Fruit fly (Drosophila melanogaster): ENCODE measurements around the gene Cpr65Ax2.

The Cpr65Ax2 gene

DNA sequence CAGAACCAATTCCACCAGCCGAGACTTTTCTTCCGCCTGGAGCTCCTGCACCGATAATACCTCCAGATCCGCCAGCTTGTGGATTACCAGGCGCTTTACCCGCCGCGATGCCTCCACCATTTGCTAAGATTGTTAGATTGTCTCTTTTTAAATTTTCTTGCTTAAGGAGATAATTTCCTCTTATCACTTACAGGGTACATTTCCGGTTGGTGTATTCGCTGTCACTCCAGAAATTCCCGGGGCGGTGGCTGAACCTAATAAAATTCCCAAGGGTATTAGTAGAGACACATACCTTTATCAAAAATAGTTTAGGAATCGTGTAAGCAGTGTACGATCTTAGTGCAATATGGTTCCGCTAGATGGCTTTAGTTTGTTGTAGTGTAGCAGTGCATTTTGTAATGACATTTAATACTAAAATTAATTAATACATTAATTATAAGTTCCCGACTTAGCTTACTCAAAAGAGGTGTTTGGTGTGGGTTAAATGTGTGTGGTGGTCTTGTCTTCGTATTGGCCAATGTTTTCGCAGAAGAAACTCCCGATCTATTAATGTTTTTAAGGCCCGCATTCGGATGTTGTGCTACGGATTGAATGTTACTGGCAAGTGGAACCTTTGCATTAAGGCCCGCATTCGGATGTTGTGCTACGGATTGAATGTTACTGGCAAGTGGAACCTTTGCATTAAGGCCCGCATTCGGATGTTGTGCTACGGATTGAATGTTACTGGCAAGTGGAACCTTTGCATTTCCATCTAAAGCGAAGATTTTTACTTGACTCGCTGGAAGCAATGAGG, 25.8 kb downstream of the Cpr65Ax2 start (continued):
- peak; percentile 66 for TF ChIP-seq slp2 (GFP tag; optimal IDR thresholded peaks at IDR 0.05)
- TF ChIP-seq HLHmδ (GFP tag; optimal IDR thresholded peaks at IDR 0.05), result peak; percentile 97
- peak; percentile 58 for TF ChIP-seq Jarid2 (GFP tag; optimal IDR thresholded peaks at IDR 0.05)
- TF ChIP-seq stwl (tag; optimal IDR thresholded peaks at IDR 0.05), result peak; percentile 73
- TF ChIP-seq ems (GFP tag; optimal IDR thresholded peaks at IDR 0.05), result peak; percentile 65
- TF ChIP-seq CG8359 (GFP tag; optimal IDR thresholded peaks at IDR 0.05; ENCODE audit: borderline replicate concordance), result peak; percentile 75
- TF ChIP-seq CG3726 (GFP tag; IDR thresholded peaks at IDR 0.05), result 0 out of 3 replicates have a peak, but pooled peaks have one; percentile 43
- TF ChIP-seq Dp (GFP tag; optimal IDR thresholded peaks at IDR 0.05), result no peak
- peak; percentile 57 for TF ChIP-seq org-1 (GFP tag; optimal IDR thresholded peaks at IDR 0.05)
- TF ChIP-seq CG6654 (GFP tag; optimal IDR thresholded peaks at IDR 0.05), result peak; percentile 67
- peak; percentile 76 for TF ChIP-seq CG11696 (GFP tag; IDR thresholded peaks at IDR 0.05)
- no peak for TF ChIP-seq lov (optimal IDR thresholded peaks at IDR 0.05)
- TF ChIP-seq lov (GFP tag; IDR thresholded peaks at IDR 0.05), result peak; percentile 97
- peak; percentile 91 for TF ChIP-seq CTCF (GFP tag; optimal IDR thresholded peaks at IDR 0.05)
- peak; percentile 62 for TF ChIP-seq CG13775 (GFP tag; optimal IDR thresholded peaks at IDR 0.05)
- TF ChIP-seq hth (optimal IDR thresholded peaks at IDR 0.05), result no peak
- TF ChIP-seq ham (GFP tag; IDR thresholded peaks at IDR 0.05), result no peak
- TF ChIP-seq Eip74EF (GFP tag; optimal IDR thresholded peaks at IDR 0.05), result peak in 1 of 2 experiments; percentile 63
- TF ChIP-seq mirr (GFP tag; optimal IDR thresholded peaks at IDR 0.05), result peak; percentile 84
- no peak for TF ChIP-seq hb (GFP tag; IDR thresholded peaks at IDR 0.05; ENCODE audit: partially characterized antibody)
- TF ChIP-seq twi (tag; optimal IDR thresholded peaks at IDR 0.05), result no peak
- peak; percentile 49 for TF ChIP-seq CG17186 (GFP tag; optimal IDR thresholded peaks at IDR 0.05)
- TF ChIP-seq Med (GFP tag), result peak; percentile 97
- peak; percentile 45; the same call in 1 of the 2 replicates for TF ChIP-seq MBD-R2 (GFP tag; IDR thresholded peaks at IDR 0.05)
- no peak for TF ChIP-seq Drgx (GFP tag; IDR thresholded peaks at IDR 0.05)
- peak; percentile 79; the same call in 2 of the 3 replicates for TF ChIP-seq dysf (GFP tag; IDR thresholded peaks at IDR 0.05)
- peak; percentile 71 for TF ChIP-seq CG9727 (GFP tag; optimal IDR thresholded peaks at IDR 0.05)
- no peak for TF ChIP-seq CG14667 (GFP tag; IDR thresholded peaks at IDR 0.05)
- peak; percentile 75 for TF ChIP-seq odd (GFP tag; optimal IDR thresholded peaks at IDR 0.05)
- TF ChIP-seq CG15479 (GFP tag; optimal IDR thresholded peaks at IDR 0.05), result no peak
- TF ChIP-seq CG1024 (GFP tag; IDR thresholded peaks at IDR 0.05), result peak; percentile 89
- TF ChIP-seq dati (GFP tag; IDR thresholded peaks at IDR 0.05), result peak; percentile 83
- TF ChIP-seq kah (GFP tag; optimal IDR thresholded peaks at IDR 0.05), result peak; percentile 64
- peak; percentile 56 for TF ChIP-seq TFAM (GFP tag; optimal IDR thresholded peaks at IDR 0.05)
- peak; percentile 53 for TF ChIP-seq CG15601 (tag; optimal IDR thresholded peaks at IDR 0.05)
- TF ChIP-seq ab (GFP tag; optimal IDR thresholded peaks at IDR 0.05), result no peak
- peak; percentile 63 for TF ChIP-seq gsb-n (tag; optimal IDR thresholded peaks at IDR 0.05)
- TF ChIP-seq ci (GFP tag; IDR thresholded peaks at IDR 0.05), result peak; percentile 98
- no peak for TF ChIP-seq CG7963 (GFP tag; IDR thresholded peaks at IDR 0.05; ENCODE audit: partially characterized antibody)
- TF ChIP-seq bcd (GFP tag; optimal IDR thresholded peaks at IDR 0.05), result peak; percentile 89
- peak; percentile 24 for TF ChIP-seq CG13123 (GFP tag; optimal IDR thresholded peaks at IDR 0.05)
- TF ChIP-seq CG13624 (GFP tag; optimal IDR thresholded peaks at IDR 0.05), result peak; percentile 13
- peak; percentile 42 for TF ChIP-seq gem (tag; optimal IDR thresholded peaks at IDR 0.05)
- TF ChIP-seq CG13894 (tag; optimal IDR thresholded peaks at IDR 0.05), result no peak
- TF ChIP-seq Bdp1 (GFP tag; optimal IDR thresholded peaks at IDR 0.05), result peak; percentile 46
- TF ChIP-seq CG2678 (tag; optimal IDR thresholded peaks at IDR 0.05), result no peak
- no peak for TF ChIP-seq chinmo (GFP tag; IDR thresholded peaks at IDR 0.05; ENCODE audit: partially characterized antibody)
- no peak for TF ChIP-seq Hr3 (GFP tag; optimal IDR thresholded peaks at IDR 0.05)
- peak; percentile 25 for TF ChIP-seq cwo (GFP tag; optimal IDR thresholded peaks at IDR 0.05)
